Worm (Caenorhabditis elegans): ENCODE measurements around the gene srd-8.

The srd-8 gene

ce11 chrIV:5655966-5656389, 10.6 kb upstream of the srd-8 start (continued):
- TF ChIP-seq lin-13 (GFP tag; optimal IDR thresholded peaks at IDR 0.05) (peak; percentile 95), zip-2 (tag; optimal IDR thresholded peaks at IDR 0.05) (no peak), vab-7 (GFP tag; IDR thresholded peaks at IDR 0.05) (no peak), hlh-11 (tag; optimal IDR thresholded peaks at IDR 0.05) (peak; percentile 87), nhr-77 (tag; optimal IDR thresholded peaks at IDR 0.05) (peak; percentile 72), lin-38 (GFP tag; IDR thresholded peaks at IDR 0.05) (0 out of 2 replicates have a peak, but pooled peaks have one; percentile 25), mep-1 (tag; optimal IDR thresholded peaks at IDR 0.05) (peak; percentile 77), php-3 (GFP tag; IDR thresholded peaks at IDR 0.05) (no peak), nhr-28 (tag; optimal IDR thresholded peaks at IDR 0.05) (peak; percentile 99), zfp-3 (GFP tag; conservative IDR thresholded peaks at IDR 0.05) (no peak), nhr-102 (tag; optimal IDR thresholded peaks at IDR 0.05) (peak; percentile 4), nhr-10 (tag; optimal IDR thresholded peaks at IDR 0.05) (peak; percentile 71), dmd-6 (GFP tag; IDR thresholded peaks at IDR 0.05) (peak; percentile 79)

ce11 chrIV:5654693-5655092, 9.3 kb upstream of the srd-8 start:
- TF ChIP-seq madf-5 (GFP tag; IDR thresholded peaks at IDR 0.05) = no peak
- peak in 1 of 2 experiments; percentile 95 for TF ChIP-seq unc-62 (GFP tag; optimal IDR thresholded peaks at IDR 0.05 in 1 of 2)
- TF ChIP-seq unc-62 (tag; optimal IDR thresholded peaks at IDR 0.05) = no peak

- peak; percentile 55 for TF ChIP-seq pqm-1 (tag; optimal IDR thresholded peaks at IDR 0.05)
- peak; percentile 51 for TF ChIP-seq nhr-48 (tag; optimal IDR thresholded peaks at IDR 0.05)
- TF ChIP-seq pha-4 (GFP tag; IDR thresholded peaks at IDR 0.05) = peak; percentile 12; the same call in 1 of the 2 replicates
- no peak for TF ChIP-seq pha-4 (tag; optimal IDR thresholded peaks at IDR 0.05)
- TF ChIP-seq hlh-11 (tag; optimal IDR thresholded peaks at IDR 0.05) = peak; percentile 78
- no peak for TF ChIP-seq ceh-82 (tag; optimal IDR thresholded peaks at IDR 0.05)
- TF ChIP-seq spr-1 (tag; optimal IDR thresholded peaks at IDR 0.05) = no peak
- peak; percentile 11 for TF ChIP-seq nhr-28 (tag; optimal IDR thresholded peaks at IDR 0.05)
- TF ChIP-seq mxl-3 (GFP tag; optimal IDR thresholded peaks at IDR 0.05) = peak; percentile 19
- TF ChIP-seq daf-16 (GFP tag; optimal IDR thresholded peaks at IDR 0.05) = no peak
- peak; percentile 67 for TF ChIP-seq daf-16 (tag; optimal IDR thresholded peaks at IDR 0.05)
- peak; percentile 9 for TF ChIP-seq nhr-102 (tag; optimal IDR thresholded peaks at IDR 0.05)
- peak in 1 of 2 experiments; percentile 34 for TF ChIP-seq hif-1 (tag; optimal IDR thresholded peaks at IDR 0.05)
- peak; percentile 68 for TF ChIP-seq dve-1 (tag; optimal IDR thresholded peaks at IDR 0.05; ENCODE audit: insufficient read depth)
- TF ChIP-seq ceh-32 (tag; optimal IDR thresholded peaks at IDR 0.05; ENCODE audit: poor library complexity) = no peak
- TF ChIP-seq nhr-77 (tag; optimal IDR thresholded peaks at IDR 0.05) = peak; percentile 33
- TF ChIP-seq dmd-6 (GFP tag; IDR thresholded peaks at IDR 0.05) = peak; percentile 94
- TF ChIP-seq arid-1 (GFP tag; conservative IDR thresholded peaks at IDR 0.05) = no peak
- 0 out of 2 replicates have a peak, but pooled peaks have one; percentile 39 for TF ChIP-seq lin-1 (GFP tag; IDR thresholded peaks at IDR 0.05)
These were observed 8.8 kb upstream of the srd-8 start for ce11 chrIV:5654203-5654602.

- peak; percentile 63 for TF ChIP-seq aha-1 (tag)
- no peak for TF ChIP-seq saeg-2 (GFP tag; IDR thresholded peaks at IDR 0.05)
These were observed 8.2 kb upstream of the srd-8 start, which contains the start of gene clec-178 for ce11 chrIV:5653649-5654048. TSS of gene clec-178 (plus strand) at chrIV:5653949.

ce11 chrIV:5652811-5653483, 7.5 kb upstream of the srd-8 start:
- TF ChIP-seq ceh-82 (tag; optimal IDR thresholded peaks at IDR 0.05) (no peak), skn-1 (tag; optimal IDR thresholded peaks at IDR 0.05) (no peak), nhr-111 (GFP tag; optimal IDR thresholded peaks at IDR 0.05) (no peak), aly-2 (tag; optimal IDR thresholded peaks at IDR 0.05) (no peak), zfp-3 (GFP tag; conservative IDR thresholded peaks at IDR 0.05) (0 out of 2 replicates have a peak, but pooled peaks have one; percentile 50), ztf-11 (tag; optimal IDR thresholded peaks at IDR 0.05) (no peak), jun-1 (tag; optimal IDR thresholded peaks at IDR 0.05) (no peak), dmd-8 (GFP tag; IDR thresholded peaks at IDR 0.05) (no peak), gei-8 (GFP tag; optimal IDR thresholded peaks at IDR 0.05) (no peak), nhr-102 (tag; optimal IDR thresholded peaks at IDR 0.05) (no peak), mxl-2 (GFP tag; conservative IDR thresholded peaks at IDR 0.05) (no peak), Y5F2A.4 (GFP tag; optimal IDR thresholded peaks at IDR 0.05) (no peak), daf-19 (GFP tag; conservative IDR thresholded peaks at IDR 0.05) (no peak), R02D3.7 (tag; optimal IDR thresholded peaks at IDR 0.05) (no peak), ceh-44 (GFP tag; IDR thresholded peaks at IDR 0.05) (no peak), snpc-4 (tag; optimal IDR thresholded peaks at IDR 0.05) (no peak), nhr-48 (tag; optimal IDR thresholded peaks at IDR 0.05) (no peak)

Measured in whole organism, L4 larva.